3 worm cellular contexts compared by ENCODE assay signal in genomic region chrII:2622936-2623452, ce11.
A peak's percentile ranks its signal among the peaks of the same experiment; 100 is the strongest.
TF ChIP-seq lines count a peak whose summit lies in the region.

Gene D2062.4, plus strand, starts transcription at chrII:2623402.

TF ChIP-seq in whole organism, L3 larva, 47 proteins besides CTCF, POLR2A, EP300 and RAD21:
- TF ChIP-seq ceh-28 (tag; optimal IDR thresholded peaks at IDR 0.05; lab: Kevin White, UChicago), result peak; percentile 54

TF ChIP-seq in whole organism, L4 larva, 104 proteins besides CTCF, POLR2A, EP300 and RAD21:
- TF ChIP-seq ceh-28 (tag; optimal IDR thresholded peaks at IDR 0.05; lab: Kevin White, UChicago), result peak; percentile 61

TF ChIP-seq in whole organism, midembryonic, 9 proteins besides CTCF, POLR2A, EP300 and RAD21:
- peak; percentile 53; the same call in 1 of the 2 replicates for TF ChIP-seq T22C8.4 (GFP tag; IDR thresholded peaks at IDR 0.05; lab: Robert Waterston, UW)
